Fruit fly (Drosophila melanogaster) ovary, adult (tissue): Measurements from ENCODE around the gene nAChRalpha5.

Experiments
- CG17801 ChIP-seq: fragments of 200-800 bp; optimal IDR thresholded peaks from 2 replicates; lab custom pipeline; 2019; ENCODE audit warnings: missing biosample characterization, mild to moderate bottlenecking, missing genetic modification characterization, moderate library complexity; ENCODE audit not compliant: partially characterized antibody

The nAChRalpha5 gene

dm6 chr2L:14133562-14134539 lies 93.9 kb downstream of the nAChRalpha5 start:
- no peak for TF ChIP-seq CG17801 (GFP tag; lab: Kevin White, UChicago)

- TF ChIP-seq CG17801 (GFP tag; lab: Kevin White, UChicago) = no peak
These were observed 96.2 kb downstream of the nAChRalpha5 start for dm6 chr2L:14136197-14136596.

dm6 chr2L:14141238-14141637 lies 101.3 kb downstream of the nAChRalpha5 start:
- no peak for TF ChIP-seq CG17801 (GFP tag; lab: Kevin White, UChicago)

dm6 chr2L:14142842-14143241 lies 102.9 kb downstream of the nAChRalpha5 start:
- no peak for TF ChIP-seq CG17801 (GFP tag; lab: Kevin White, UChicago)
